Fruit fly (Drosophila melanogaster) whole organism, wandering third instar larva: ENCODE results near the gene CG15747.
A peak's percentile ranks its signal among the peaks of the same experiment; 100 is the strongest.

Experiments
- CrebA ChIP-seq: fragments of 200-800 bp; sonication (Bioruptor generic); optimal IDR thresholded peaks from 2 replicates; lab custom pipeline; 2016; ENCODE audit warnings: missing biosample characterization, mild to moderate bottlenecking, missing genetic modification characterization, borderline replicate concordance
- Dif ChIP-seq: fragments of 200-275, 200-300 bp; sonication (Bioruptor generic); optimal IDR thresholded peaks from 2 replicates; lab custom pipeline; 2018; ENCODE audit warnings: missing biosample characterization, missing genetic modification characterization; ENCODE audit not compliant: partially characterized antibody
- Jra ChIP-seq: sonication (Bioruptor generic); optimal IDR thresholded peaks from 2 replicates; lab custom pipeline; 2016; ENCODE audit warnings: missing biosample characterization, missing genetic modification characterization
- Myc ChIP-seq: fragments of >200 bp; optimal IDR thresholded peaks from 2 replicates; lab custom pipeline; 2017
- Rel ChIP-seq, 2 experiments: fragments of 200-800 bp; sonication (Bioruptor generic) in 1 of 2; optimal IDR thresholded peaks; 2 replicates in 1 of 2; 3 replicates in 1 of 2; lab custom pipeline; 2016 to 2019; ENCODE audit warnings: mild to moderate bottlenecking in 2 of 2, missing biosample characterization in 2 of 2, missing genetic modification characterization in 2 of 2, moderate library complexity in 1 of 2
- Sp1 ChIP-seq: fragments of 200-800 bp; sonication (Bioruptor generic); optimal IDR thresholded peaks from 3 replicates; lab custom pipeline; 2019; ENCODE audit warnings: missing biosample characterization, mild to moderate bottlenecking, missing genetic modification characterization, moderate library complexity
- dl ChIP-seq, 2 experiments: fragments of 175-275, 200-275 bp in 1 of 2; fragments of 200-275 bp in 1 of 2; sonication (Bioruptor generic); optimal IDR thresholded peaks; lab custom pipeline; 2018; ENCODE audit warnings: mild to moderate bottlenecking in 2 of 2, missing biosample characterization in 2 of 2, missing genetic modification characterization in 2 of 2, moderate library complexity in 2 of 2; ENCODE audit not compliant: partially characterized antibody in 2 of 2, insufficient read depth in 1 of 2
- tai ChIP-seq: sonication (Bioruptor generic); optimal IDR thresholded peaks from 2 replicates; lab custom pipeline; 2016; ENCODE audit warnings: missing biosample characterization, missing genetic modification characterization
- usp ChIP-seq: fragments of >200 bp; optimal IDR thresholded peaks from 2 replicates; lab custom pipeline; 2017; ENCODE audit warnings: missing biosample characterization, missing genetic modification characterization

dm6 chrX:13305323-13305722 lies 32.8 kb upstream of the CG15747 start:
- TF ChIP-seq dl (GFP tag; optimal IDR thresholded peaks at IDR 0.05; lab: Kevin White, UChicago; ENCODE audit: insufficient read depth in 1 of 2, partially characterized antibody in 2 of 2) (no peak), usp (no peak), Myc (lab: Kevin White, UChicago) (no peak), Dif (GFP tag; lab: Kevin White, UChicago) (no peak), Sp1 (GFP tag; lab: Kevin White, UChicago) (no peak), tai (GFP tag; lab: Kevin White, UChicago) (no peak), Jra (GFP tag; lab: Kevin White, UChicago) (no peak), Rel (GFP tag; optimal IDR thresholded peaks at IDR 0.05; lab: Kevin White, UChicago) (no peak), Rel (tag; optimal IDR thresholded peaks at IDR 0.05; lab: Kevin White, UChicago) (peak; percentile 71), CrebA (GFP tag; lab: Kevin White, UChicago) (no peak)
